Fruit fly (Drosophila melanogaster): Measurements from ENCODE around the gene AgmNAT.
A peak's percentile ranks its signal among the peaks of the same experiment; 100 is the strongest.

AgmNAT gene

dm6 chrX:5818428-5818827 lies 2.8 kb upstream of the AgmNAT start, which contains the start of gene CG15765 (continued):
- TF ChIP-seq Fer3 (tag; optimal IDR thresholded peaks at IDR 0.05), result no peak
- TF ChIP-seq lov (optimal IDR thresholded peaks at IDR 0.05), result no peak
- no peak for TF ChIP-seq lov (GFP tag; IDR thresholded peaks at IDR 0.05)
- TF ChIP-seq CG31441 (GFP tag; IDR thresholded peaks at IDR 0.05), result no peak
- no peak for TF ChIP-seq sc (optimal IDR thresholded peaks at IDR 0.05)
- TF ChIP-seq sc (GFP tag; optimal IDR thresholded peaks at IDR 0.05), result no peak
- TF ChIP-seq dmrt99B (tag; optimal IDR thresholded peaks at IDR 0.05), result no peak
- TF ChIP-seq Opbp (GFP tag; IDR thresholded peaks at IDR 0.05; ENCODE audit: partially characterized antibody), result 0 out of 3 replicates have a peak, but pooled peaks have one; percentile 17
- TF ChIP-seq CG4404 (GFP tag; IDR thresholded peaks at IDR 0.05), result no peak
- TF ChIP-seq CG15514 (GFP tag; optimal IDR thresholded peaks at IDR 0.05), result no peak
- TF ChIP-seq NfI (GFP tag; optimal IDR thresholded peaks at IDR 0.05), result no peak
- TF ChIP-seq Kr (GFP tag; optimal IDR thresholded peaks at IDR 0.05), result no peak
- no peak for TF ChIP-seq Bdp1 (GFP tag; optimal IDR thresholded peaks at IDR 0.05)
- TF ChIP-seq HmgD (GFP tag; optimal IDR thresholded peaks at IDR 0.05), result no peak
- 0 out of 2 replicates have a peak, but pooled peaks have one; percentile 10 for TF ChIP-seq Adf1 (GFP tag; IDR thresholded peaks at IDR 0.05)
- TF ChIP-seq CG14014 (GFP tag; IDR thresholded peaks at IDR 0.05), result no peak
- TF ChIP-seq CG11560 (tag; IDR thresholded peaks at IDR 0.05), result no peak
- no peak for TF ChIP-seq Chrac-16 (GFP tag; optimal IDR thresholded peaks at IDR 0.05)
- TF ChIP-seq scrt (GFP tag; optimal IDR thresholded peaks at IDR 0.05), result peak; percentile 9
- TF ChIP-seq CG17186 (GFP tag; optimal IDR thresholded peaks at IDR 0.05), result no peak
- peak; percentile 7 for TF ChIP-seq CG13894 (tag; optimal IDR thresholded peaks at IDR 0.05)
- TF ChIP-seq Sin3A (optimal IDR thresholded peaks at IDR 0.05), result no peak
- TF ChIP-seq CG16779 (GFP tag; IDR thresholded peaks at IDR 0.05), result peak; percentile 54; the same call in 1 of the 2 replicates
- no peak for TF ChIP-seq ind (GFP tag; optimal IDR thresholded peaks at IDR 0.05)
- no peak for TF ChIP-seq p53 (GFP tag; optimal IDR thresholded peaks at IDR 0.05)
- TF ChIP-seq lmd (GFP tag; IDR thresholded peaks at IDR 0.05), result no peak
- TF ChIP-seq trh (GFP tag; optimal IDR thresholded peaks at IDR 0.05), result no peak
- TF ChIP-seq lbe (GFP tag; optimal IDR thresholded peaks at IDR 0.05), result no peak
- TF ChIP-seq Trl (optimal IDR thresholded peaks at IDR 0.05), result peak in 1 of 2 experiments; percentile 35
- TF ChIP-seq Trl (GFP tag; optimal IDR thresholded peaks at IDR 0.05), result no peak
- no peak for TF ChIP-seq tio (GFP tag; optimal IDR thresholded peaks at IDR 0.05)
- TF ChIP-seq CG7372 (GFP tag; IDR thresholded peaks at IDR 0.05), result no peak
- no peak for TF ChIP-seq aop (GFP tag; IDR thresholded peaks at IDR 0.05)
- TF ChIP-seq CG2712 (tag; optimal IDR thresholded peaks at IDR 0.05), result no peak
- TF ChIP-seq Rfx (GFP tag; IDR thresholded peaks at IDR 0.05), result no peak
- no peak for TF ChIP-seq Hand (GFP tag; optimal IDR thresholded peaks at IDR 0.05)
- no peak for TF ChIP-seq CrebB (tag; optimal IDR thresholded peaks at IDR 0.05)
- TF ChIP-seq Med (GFP tag), result peak; percentile 47
- no peak for TF ChIP-seq CG8359 (GFP tag; optimal IDR thresholded peaks at IDR 0.05; ENCODE audit: borderline replicate concordance)
- no peak for TF ChIP-seq grau (tag; optimal IDR thresholded peaks at IDR 0.05)
- TF ChIP-seq CG18599 (GFP tag; optimal IDR thresholded peaks at IDR 0.05), result peak; percentile 17
- TF ChIP-seq cg (GFP tag; optimal IDR thresholded peaks at IDR 0.05), result peak; percentile 7
- TF ChIP-seq ase (GFP tag; IDR thresholded peaks at IDR 0.05), result no peak
- TF ChIP-seq crc (GFP tag; optimal IDR thresholded peaks at IDR 0.05), result no peak
- no peak for TF ChIP-seq disco-r (GFP tag; optimal IDR thresholded peaks at IDR 0.05)
- TF ChIP-seq CG10543 (GFP tag; optimal IDR thresholded peaks at IDR 0.05), result no peak
- no peak for TF ChIP-seq YL-1 (GFP tag; optimal IDR thresholded peaks at IDR 0.05)
- TF ChIP-seq Doc2 (GFP tag; IDR thresholded peaks at IDR 0.05), result no peak
- no peak for TF ChIP-seq slou (GFP tag; optimal IDR thresholded peaks at IDR 0.05)
- TF ChIP-seq amos (GFP tag; IDR thresholded peaks at IDR 0.05; ENCODE audit: partially characterized antibody), result no peak
